Fruit fly (Drosophila melanogaster): ENCODE measurements around the gene mAcon2.

DNA sequence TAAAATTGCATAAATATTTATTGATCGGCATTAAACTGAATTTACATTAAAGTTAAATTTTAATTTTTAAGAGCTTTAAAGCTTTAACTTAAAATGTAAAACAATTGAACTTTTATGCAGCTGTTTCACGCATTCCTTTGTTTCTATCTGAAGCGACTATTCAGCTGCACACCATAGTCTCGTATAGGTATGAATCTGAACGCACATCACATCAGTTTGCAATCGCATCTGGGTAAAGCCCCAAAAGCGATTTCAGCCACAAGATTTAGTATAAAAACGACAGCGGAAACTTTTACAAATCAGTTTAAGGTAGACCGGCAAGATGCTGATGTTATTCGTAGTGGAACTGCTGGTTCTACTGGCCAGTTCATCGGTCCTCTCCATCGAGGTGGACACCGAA is 23.9 kb downstream of the mAcon2 start, which contains the start of gene CG4757:
- TF ChIP-seq Sox14 (GFP tag; optimal IDR thresholded peaks at IDR 0.05) (no peak), CG6276 (GFP tag; optimal IDR thresholded peaks at IDR 0.05) (no peak), lz (GFP tag; optimal IDR thresholded peaks at IDR 0.05) (no peak), net (GFP tag; optimal IDR thresholded peaks at IDR 0.05) (no peak), CG1621 (tag; optimal IDR thresholded peaks at IDR 0.05) (no peak), Blimp-1 (GFP tag; optimal IDR thresholded peaks at IDR 0.05) (no peak), OdsH (GFP tag; optimal IDR thresholded peaks at IDR 0.05) (no peak), ss (GFP tag; optimal IDR thresholded peaks at IDR 0.05) (no peak), CG3032 (tag; optimal IDR thresholded peaks at IDR 0.05) (no peak), salr (GFP tag; optimal IDR thresholded peaks at IDR 0.05) (no peak), vri (GFP tag; optimal IDR thresholded peaks at IDR 0.05) (no peak), Gug (GFP tag; IDR thresholded peaks at IDR 0.05) (no peak), Eip78C (GFP tag) (no peak)
